Worm (Caenorhabditis elegans) whole organism, mixed stage, embryonic: ENCODE measurements around the gene K03B4.2.

Experiments used
- blmp-1 ChIP-seq: fragments of 150-350 bp; optimal IDR thresholded peaks from 2 replicates; lab custom pipeline; 2014; ENCODE audit warnings: missing biosample characterization, missing genetic modification characterization
- cnd-1 ChIP-seq: fragments of 200-800 bp; sonication (Bioruptor generic); optimal IDR thresholded peaks from 2 replicates; lab custom pipeline; 2018; ENCODE audit warnings: mild to moderate bottlenecking, missing genetic modification characterization, missing compliant biosample characterization
- mls-2 ChIP-seq: sonication (generic microtip); optimal IDR thresholded peaks from 2 replicates; lab custom pipeline; 2016; ENCODE audit warnings: mild to moderate bottlenecking, missing genetic modification characterization, moderate library complexity, missing compliant biosample characterization
- nhr-28 ChIP-seq: fragments of 150-350 bp; optimal IDR thresholded peaks from 2 replicates; lab custom pipeline; 2014; ENCODE audit warnings: missing biosample characterization, missing genetic modification characterization
- nhr-76 ChIP-seq: sonication (generic microtip); optimal IDR thresholded peaks from 2 replicates; lab custom pipeline; 2017; ENCODE audit warnings: missing biosample characterization, missing genetic modification characterization
- pha-4 ChIP-seq: fragments of 150-350 bp; optimal IDR thresholded peaks from 2 replicates; lab custom pipeline; 2018; ENCODE audit warnings: missing biosample characterization, missing genetic modification reagents, missing genetic modification characterization
- snpc-4 ChIP-seq: fragments of 150-350 bp; optimal IDR thresholded peaks from 2 replicates; lab custom pipeline; 2014; ENCODE audit warnings: missing biosample characterization, missing genetic modification characterization
- ztf-11 ChIP-seq: fragments of 150-350 bp; optimal IDR thresholded peaks from 2 replicates; lab custom pipeline; 2014; ENCODE audit warnings: missing biosample characterization, missing genetic modification characterization

DNA sequence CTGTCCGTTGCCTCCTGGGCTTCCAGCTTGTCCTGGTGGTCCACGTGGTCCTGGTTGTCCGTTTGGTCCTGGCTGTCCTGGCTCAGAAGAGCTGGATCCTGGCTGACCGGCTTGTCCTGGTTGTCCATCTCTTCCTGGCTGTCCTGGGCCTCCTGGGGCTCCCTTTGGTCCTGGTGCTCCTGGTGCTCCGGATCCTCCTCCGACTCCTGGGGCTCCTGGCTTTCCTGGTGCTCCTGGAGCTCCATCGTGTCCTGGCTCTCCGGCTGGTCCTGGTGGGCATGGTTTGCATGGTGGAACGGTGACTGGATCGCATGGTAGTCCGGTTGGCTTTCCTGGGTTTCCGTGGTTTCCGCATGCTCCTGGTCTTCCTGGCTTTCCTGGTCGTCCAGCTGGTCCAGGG is 34.7 kb upstream of the K03B4.2 start:
- no peak for TF ChIP-seq pha-4 (tag; lab: Kevin White, UChicago)
- no peak for TF ChIP-seq ztf-11
- TF ChIP-seq cnd-1: no peak
- no peak for TF ChIP-seq blmp-1 (tag; lab: Kevin White, UChicago)
- no peak for TF ChIP-seq mls-2 (tag; lab: Kevin White, UChicago)
- TF ChIP-seq nhr-28 (tag; lab: Kevin White, UChicago): no peak
- TF ChIP-seq nhr-76 (tag; lab: Kevin White, UChicago): no peak
- no peak for TF ChIP-seq snpc-4 (tag; lab: Kevin White, UChicago)
